Fruit fly (Drosophila melanogaster): ENCODE data around the gene COX5A.

DNA sequence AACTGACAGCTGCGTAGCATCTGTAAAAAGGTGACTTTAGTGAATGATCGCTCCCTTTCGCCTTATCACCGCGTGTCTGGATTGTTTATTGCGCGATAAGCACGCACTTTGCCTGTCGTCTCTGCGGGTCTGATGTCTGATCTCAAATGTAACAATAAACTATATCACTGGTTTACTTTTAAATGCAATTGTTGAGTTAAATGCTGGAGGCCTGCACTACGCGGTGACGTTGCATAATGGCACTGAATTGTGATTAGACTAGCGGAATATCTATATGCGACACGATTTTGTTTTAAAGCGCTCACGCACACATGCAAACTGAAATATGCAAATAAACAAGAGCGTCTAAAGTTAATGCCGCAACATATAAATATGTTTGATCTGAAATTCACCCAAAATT, 2.6 kb downstream of the COX5A start:
- no peak for TF ChIP-seq net (GFP tag; optimal IDR thresholded peaks at IDR 0.05)
- no peak for TF ChIP-seq dsx (GFP tag; optimal IDR thresholded peaks at IDR 0.05; ENCODE audit: poor library complexity, severe bottlenecking)
- no peak for TF ChIP-seq CG11294 (GFP tag; IDR thresholded peaks at IDR 0.05)
- no peak for TF ChIP-seq Met (GFP tag; optimal IDR thresholded peaks at IDR 0.05)
- no peak for TF ChIP-seq Hr38 (GFP tag; optimal IDR thresholded peaks at IDR 0.05)

All from whole organism, prepupa.